Worm (Caenorhabditis elegans) whole organism, L4 larva: ENCODE results near the gene ZC374.2.

Experiments
- R02D3.7 ChIP-seq: fragments of 150-350 bp; sonication (generic microtip); optimal IDR thresholded peaks from 3 replicates; lab custom pipeline; 2014; ENCODE audit warnings: missing biosample characterization, missing genetic modification characterization
- T26A8.4 ChIP-seq: fragments of 200-800 bp; sonication (Bioruptor generic); IDR thresholded peaks from 2 replicates; pipeline ENCODE4 v1.3.6; 2022; ENCODE audit warnings: missing genetic modification characterization, missing compliant biosample characterization
- ZK337.2 ChIP-seq: fragments of 200-800 bp; sonication (Bioruptor generic); IDR thresholded peaks from 2 replicates; pipeline ENCODE4 v1.3.6; 2022; ENCODE audit warnings: missing genetic modification reagents, missing genetic modification characterization, missing compliant biosample characterization
- ZK546.5 ChIP-seq, 2 experiments: sonication (generic microtip); optimal IDR thresholded peaks; 2 replicates each; lab custom pipeline; 2017; ENCODE audit warnings: missing biosample characterization in 2 of 2, missing genetic modification characterization in 2 of 2
- aha-1 ChIP-seq: fragments of 150-350 bp; peaks from one replicate; lab custom pipeline; 2014; ENCODE audit warnings: missing biosample characterization, missing genetic modification characterization
- aly-2 ChIP-seq: sonication (generic microtip); optimal IDR thresholded peaks from 2 replicates; lab custom pipeline; 2018; ENCODE audit warnings: missing biosample characterization, missing genetic modification characterization
- ama-1 ChIP-seq: fragments of 150-350 bp; optimal IDR thresholded peaks from 2 replicates; lab custom pipeline; 2014; ENCODE audit warnings: inconsistent platforms, mixed read lengths
- arid-1 ChIP-seq: fragments of 200-800 bp; sonication (Bioruptor generic); conservative IDR thresholded peaks from 2 replicates; pipeline ENCODE4 v1.3.6; 2022; ENCODE audit warnings: missing genetic modification reagents, missing genetic modification characterization, missing compliant biosample characterization
- ceh-20 ChIP-seq: fragments of 200-800 bp; sonication (Bioruptor generic); IDR thresholded peaks from 2 replicates; pipeline ENCODE4 v1.3.6; 2022; ENCODE audit warnings: missing genetic modification reagents, missing genetic modification characterization, missing compliant biosample characterization
- ceh-82 ChIP-seq: sonication (generic microtip); optimal IDR thresholded peaks from 2 replicates; lab custom pipeline; 2017; ENCODE audit warnings: missing biosample characterization, missing genetic modification characterization
- daf-12 ChIP-seq: fragments of 150-350 bp; optimal IDR thresholded peaks from 2 replicates; lab custom pipeline; 2014; ENCODE audit warnings: missing biosample characterization, missing genetic modification reagents, missing genetic modification characterization
- daf-16 ChIP-seq, 3 experiments: sonication (generic microtip); optimal IDR thresholded peaks; 2 replicates each; lab custom pipeline; 2016 to 2017; ENCODE audit warnings: missing genetic modification characterization in 3 of 3, missing genetic modification reagents in 3 of 3, mild to moderate bottlenecking in 2 of 3, missing compliant biosample characterization in 2 of 3, missing biosample characterization in 1 of 3, moderate library complexity in 1 of 3
- daf-19 ChIP-seq: fragments of 200-800 bp; sonication (Bioruptor generic); conservative IDR thresholded peaks from 2 replicates; pipeline ENCODE4 v1.3.6; 2022; ENCODE audit warnings: missing genetic modification characterization, missing compliant biosample characterization
- daf-8 ChIP-seq: fragments of 200-800 bp; sonication (Bioruptor generic); IDR thresholded peaks from 2 replicates; pipeline ENCODE4 v1.3.6; 2022; ENCODE audit warnings: missing genetic modification characterization, missing compliant biosample characterization
- dmd-6 ChIP-seq: fragments of 200-800 bp; sonication (Bioruptor generic); IDR thresholded peaks from 2 replicates; pipeline ENCODE4 v1.3.6; 2022; ENCODE audit warnings: missing genetic modification reagents, missing genetic modification characterization, missing compliant biosample characterization
- dmd-9 ChIP-seq: fragments of 200-800 bp; sonication (Bioruptor generic); IDR thresholded peaks from 2 replicates; pipeline ENCODE4 v1.3.6; 2022; ENCODE audit warnings: missing genetic modification reagents, missing genetic modification characterization, missing compliant biosample characterization
- dpl-1 ChIP-seq: fragments of 150-350 bp; optimal IDR thresholded peaks from 2 replicates; lab custom pipeline; 2014; ENCODE audit warnings: missing biosample characterization, missing genetic modification reagents, missing genetic modification characterization
- duxl-1 ChIP-seq: sonication (generic microtip); optimal IDR thresholded peaks from 2 replicates; lab custom pipeline; 2016; ENCODE audit warnings: mild to moderate bottlenecking, missing genetic modification characterization, moderate library complexity, missing compliant biosample characterization; ENCODE audit not compliant: poor library complexity
- dve-1 ChIP-seq: sonication (generic microtip); optimal IDR thresholded peaks from 2 replicates; lab custom pipeline; 2017; ENCODE audit warnings: antibody characterized with exemption, mild to moderate bottlenecking, missing genetic modification characterization, missing compliant biosample characterization; ENCODE audit not compliant: insufficient read depth
- hlh-11 ChIP-seq: fragments of 200-800 bp; sonication (Bioruptor generic); optimal IDR thresholded peaks from 2 replicates; lab custom pipeline; 2018; ENCODE audit warnings: mild to moderate bottlenecking, missing genetic modification characterization, missing compliant biosample characterization
- hlh-30 ChIP-seq: sonication (generic microtip); optimal IDR thresholded peaks from 2 replicates; lab custom pipeline; 2017; ENCODE audit warnings: antibody characterized with exemption, mild to moderate bottlenecking, missing genetic modification characterization, missing compliant biosample characterization; ENCODE audit not compliant: insufficient read depth
- jun-1 ChIP-seq: fragments of 150-350 bp; optimal IDR thresholded peaks from 2 replicates; lab custom pipeline; 2014; ENCODE audit warnings: missing biosample characterization, missing genetic modification reagents, missing genetic modification characterization
- lin-13 ChIP-seq: fragments of 150-350 bp; optimal IDR thresholded peaks from 2 replicates; lab custom pipeline; 2014; ENCODE audit warnings: missing biosample characterization, missing genetic modification reagents, missing genetic modification characterization
- lin-15B ChIP-seq: fragments of 150-350 bp; sonication (generic microtip); optimal IDR thresholded peaks from 3 replicates; lab custom pipeline; 2014; ENCODE audit warnings: missing biosample characterization, missing genetic modification characterization
- lin-29 ChIP-seq: fragments of 200-800 bp; sonication (Bioruptor generic); IDR thresholded peaks from 2 replicates; pipeline ENCODE4 v1.3.6; 2022; ENCODE audit warnings: missing genetic modification reagents, missing genetic modification characterization, missing compliant biosample characterization
- lin-38 ChIP-seq: fragments of 200-800 bp; sonication (Bioruptor generic); IDR thresholded peaks from 2 replicates; pipeline ENCODE4 v1.3.6; 2022; ENCODE audit warnings: missing genetic modification reagents, missing genetic modification characterization, missing compliant biosample characterization
- lin-39 ChIP-seq: fragments of 150-350 bp; optimal IDR thresholded peaks from 2 replicates; lab custom pipeline; 2014; ENCODE audit warnings: missing biosample characterization, missing genetic modification reagents, missing genetic modification characterization
- lir-3 ChIP-seq: sonication (generic microtip); optimal IDR thresholded peaks from 2 replicates; lab custom pipeline; 2016; ENCODE audit warnings: mild to moderate bottlenecking, missing genetic modification characterization, missing compliant biosample characterization
- lsy-2 ChIP-seq, 2 experiments: fragments of 150-350 bp in 1 of 2; sonication (generic microtip) in 1 of 2; optimal IDR thresholded peaks; 2 replicates each; lab custom pipeline; 2014 to 2017; ENCODE audit warnings: missing biosample characterization in 2 of 2, missing genetic modification characterization in 2 of 2
- madf-5 ChIP-seq, 2 experiments: fragments of 200-800 bp; sonication (Bioruptor generic); IDR thresholded peaks; 2 replicates each; pipeline ENCODE4 v1.3.6; 2022; ENCODE audit warnings: missing compliant biosample characterization in 2 of 2, missing genetic modification characterization in 2 of 2
- madf-9 ChIP-seq: fragments of 200-800 bp; sonication (Bioruptor generic); conservative IDR thresholded peaks from 2 replicates; pipeline ENCODE4 v1.3.6; 2022; ENCODE audit warnings: missing genetic modification reagents, missing genetic modification characterization, missing compliant biosample characterization
- mdl-1 ChIP-seq, 2 experiments: fragments of 150-350 bp in 1 of 2; sonication (generic microtip) in 1 of 2; optimal IDR thresholded peaks; 2 replicates each; lab custom pipeline; 2014 to 2017; ENCODE audit warnings: missing biosample characterization in 2 of 2, missing genetic modification characterization in 2 of 2
- mep-1 ChIP-seq: fragments of 150-350 bp; sonication (generic microtip); optimal IDR thresholded peaks from 3 replicates; lab custom pipeline; 2014; ENCODE audit warnings: missing biosample characterization, missing genetic modification characterization
- mxl-3 ChIP-seq: fragments of 200-800 bp; sonication (Bioruptor generic); optimal IDR thresholded peaks from 2 replicates; lab custom pipeline; 2018; ENCODE audit warnings: mild to moderate bottlenecking, missing genetic modification characterization, missing compliant biosample characterization
- nhr-11 ChIP-seq: fragments of 150-350 bp; optimal IDR thresholded peaks from 2 replicates; lab custom pipeline; 2014; ENCODE audit warnings: missing biosample characterization, missing genetic modification characterization
- nhr-111 ChIP-seq: fragments of 200-800 bp; sonication (Bioruptor generic); optimal IDR thresholded peaks from 2 replicates; lab custom pipeline; 2018; ENCODE audit warnings: mild to moderate bottlenecking, missing genetic modification characterization, missing compliant biosample characterization
- nhr-42 ChIP-seq: fragments of 200-800 bp; sonication (Bioruptor generic); IDR thresholded peaks from 2 replicates; pipeline ENCODE4 v1.3.6; 2022; ENCODE audit warnings: missing genetic modification characterization, missing compliant biosample characterization
- nhr-6 ChIP-seq: fragments of 150-350 bp; optimal IDR thresholded peaks from 2 replicates; lab custom pipeline; 2014; ENCODE audit warnings: missing biosample characterization, missing genetic modification characterization
- nhr-76 ChIP-seq: fragments of 150-350 bp; optimal IDR thresholded peaks from 2 replicates; lab custom pipeline; 2014; ENCODE audit warnings: missing biosample characterization, missing genetic modification characterization
- rbr-2 ChIP-seq: sonication (generic microtip); optimal IDR thresholded peaks from 2 replicates; lab custom pipeline; 2016; ENCODE audit warnings: missing genotype, missing genetic modification characterization, missing compliant biosample characterization
- saeg-2 ChIP-seq: fragments of 200-800 bp; sonication (Bioruptor generic); IDR thresholded peaks from 2 replicates; pipeline ENCODE4 v1.3.6; 2022; ENCODE audit warnings: missing genetic modification reagents, missing genetic modification characterization, missing compliant biosample characterization
- snpc-1.2 ChIP-seq: fragments of 200-800 bp; sonication (Bioruptor generic); IDR thresholded peaks from 2 replicates; pipeline ENCODE4 v1.3.6; 2022; ENCODE audit warnings: missing genetic modification reagents, missing genetic modification characterization, missing compliant biosample characterization
- tag-97 ChIP-seq: fragments of 200-800 bp; sonication (Bioruptor generic); IDR thresholded peaks from 2 replicates; pipeline ENCODE4 v1.3.6; 2022; ENCODE audit warnings: missing genetic modification characterization, missing compliant biosample characterization
- unc-39 ChIP-seq: sonication (generic microtip); optimal IDR thresholded peaks from 2 replicates; lab custom pipeline; 2017; ENCODE audit warnings: missing biosample characterization, missing genetic modification characterization
- unc-62 ChIP-seq, 3 experiments: fragments of 150-350 bp in 1 of 3; sonication (generic microtip); optimal IDR thresholded peaks in 2 of 3; peaks in 1 of 3; 1 replicate in 1 of 3; 2 replicates in 2 of 3; lab custom pipeline; 2014 to 2017; ENCODE audit warnings: missing biosample characterization in 3 of 3, missing genetic modification characterization in 3 of 3, missing genetic modification reagents in 3 of 3, missing genotype in 1 of 3
- vab-7 ChIP-seq: fragments of 200-800 bp; sonication (Bioruptor generic); IDR thresholded peaks from 2 replicates; pipeline ENCODE4 v1.3.6; 2022; ENCODE audit warnings: missing genetic modification reagents, missing genetic modification characterization, missing compliant biosample characterization
- zag-1 ChIP-seq: fragments of 150-350 bp; optimal IDR thresholded peaks from 2 replicates; lab custom pipeline; 2014; ENCODE audit warnings: missing biosample characterization, missing genetic modification characterization
- zfp-3 ChIP-seq: fragments of 200-800 bp; sonication (Bioruptor generic); conservative IDR thresholded peaks from 2 replicates; pipeline ENCODE4 v1.3.6; 2022; ENCODE audit warnings: missing genetic modification reagents, missing genetic modification characterization, missing compliant biosample characterization
- zip-11 ChIP-seq: fragments of 200-800 bp; sonication (Bioruptor generic); IDR thresholded peaks from 2 replicates; pipeline ENCODE4 v1.3.6; 2022; ENCODE audit warnings: missing genetic modification characterization, missing compliant biosample characterization
- ztf-7 ChIP-seq: fragments of 150-350 bp; optimal IDR thresholded peaks from 2 replicates; lab custom pipeline; 2014; ENCODE audit warnings: missing biosample characterization, missing genetic modification characterization

ZC374.2 gene

ce11 chrX:10017975-10018654 lies 29.1 kb downstream of the ZC374.2 start, which contains the start of gene F19C6.4 (continued):
- TF ChIP-seq ZK337.2 (GFP tag; lab: Robert Waterston, UW) (0 out of 2 replicates have a peak, but pooled peaks have one; percentile 43), lin-15B (tag; lab: Kevin White, UChicago) (no peak), zfp-3 (no peak), nhr-111 (GFP tag; lab: Kevin White, UChicago) (no peak), madf-5 (GFP tag; IDR thresholded peaks at IDR 0.05; lab: Robert Waterston, UW) (peak in 1 of 2 experiments; percentile 50; a peak in 1 of 4 replicates), ZK546.5 (tag; optimal IDR thresholded peaks at IDR 0.05; lab: Kevin White, UChicago) (no peak), ceh-82 (tag; lab: Kevin White, UChicago) (no peak), mdl-1 (tag; optimal IDR thresholded peaks at IDR 0.05; lab: Kevin White, UChicago) (no peak), arid-1 (GFP tag; lab: Robert Waterston, UW) (peak; percentile 82), nhr-6 (tag; lab: Kevin White, UChicago) (no peak), lin-29 (no peak), dmd-6 (0 out of 2 replicates have a peak, but pooled peaks have one; percentile 11), daf-8 (GFP tag; lab: Robert Waterston, UW) (no peak), mxl-3 (GFP tag; lab: Kevin White, UChicago) (no peak), snpc-1.2 (GFP tag; lab: Robert Waterston, UW) (peak; percentile 90), unc-62 (GFP tag; optimal IDR thresholded peaks at IDR 0.05 in 1 of 2; lab: Kevin White, UChicago) (no peak), unc-62 (tag; optimal IDR thresholded peaks at IDR 0.05; lab: Kevin White, UChicago) (no peak), lin-38 (GFP tag; lab: Robert Waterston, UW) (no peak), vab-7 (GFP tag; lab: Robert Waterston, UW) (peak; percentile 55; the same call in 1 of the 2 replicates), rbr-2 (no peak), ceh-20 (GFP tag; lab: Robert Waterston, UW) (no peak), dmd-9 (GFP tag; lab: Robert Waterston, UW) (no peak), T26A8.4 (GFP tag; lab: Robert Waterston, UW) (no peak; the same call in 1 of the 2 replicates), aha-1 (tag; lab: Kevin White, UChicago) (peak; percentile 63), zag-1 (tag; lab: Kevin White, UChicago) (no peak), nhr-42 (GFP tag; lab: Robert Waterston, UW) (no peak), mep-1 (no peak), R02D3.7 (tag; lab: Kevin White, UChicago) (no peak), ama-1 (lab: Kevin White, UChicago) (no peak), tag-97 (GFP tag; lab: Robert Waterston, UW) (no peak), unc-39 (tag; lab: Kevin White, UChicago) (no peak), zip-11 (GFP tag; lab: Robert Waterston, UW) (no peak), lir-3 (tag; lab: Kevin White, UChicago) (no peak), nhr-11 (no peak), saeg-2 (GFP tag; lab: Robert Waterston, UW) (no peak), ztf-7 (tag; lab: Kevin White, UChicago) (no peak), lsy-2 (tag; optimal IDR thresholded peaks at IDR 0.05; lab: Kevin White, UChicago) (no peak), lin-39 (no peak), daf-16 (GFP tag; optimal IDR thresholded peaks at IDR 0.05; lab: Kevin White, UChicago) (no peak), daf-16 (tag; optimal IDR thresholded peaks at IDR 0.05; lab: Kevin White, UChicago) (peak; percentile 65), daf-12 (no peak), duxl-1 (tag; lab: Kevin White, UChicago) (no peak), lin-13 (GFP tag; lab: Kevin White, UChicago) (no peak), aly-2 (no peak), jun-1 (no peak), dpl-1 (GFP tag; lab: Kevin White, UChicago) (no peak), daf-19 (GFP tag; lab: Robert Waterston, UW) (peak; percentile 75), hlh-30 (tag; lab: Kevin White, UChicago) (no peak), dve-1 (peak; percentile 36), madf-9 (0 out of 2 replicates have a peak, but pooled peaks have one; percentile 41), hlh-11 (tag; lab: Kevin White, UChicago) (no peak), nhr-76 (tag; lab: Kevin White, UChicago) (no peak)
